Worm (Caenorhabditis elegans) whole organism, L4 larva: ENCODE data around the gene del-6.

Experiments
- F37D6.2 ChIP-seq: sonication (generic microtip); optimal IDR thresholded peaks from 2 replicates; lab custom pipeline; 2016; ENCODE audit warnings: mild to moderate bottlenecking, missing genetic modification characterization, missing compliant biosample characterization
- F49E8.2 ChIP-seq: sonication (generic microtip); optimal IDR thresholded peaks from 2 replicates; lab custom pipeline; 2016; ENCODE audit warnings: missing compliant biosample characterization, mild to moderate bottlenecking, missing genetic modification characterization, borderline replicate concordance
- R02D3.7 ChIP-seq: fragments of 150-350 bp; sonication (generic microtip); optimal IDR thresholded peaks from 3 replicates; lab custom pipeline; 2014; ENCODE audit warnings: missing biosample characterization, missing genetic modification characterization
- T20F7.1 ChIP-seq: fragments of 200-800 bp; sonication (Bioruptor generic); optimal IDR thresholded peaks from 2 replicates; lab custom pipeline; 2018; ENCODE audit warnings: mild to moderate bottlenecking, missing genetic modification characterization, missing compliant biosample characterization
- Y5F2A.4 ChIP-seq: fragments of 200-800 bp; sonication (Bioruptor generic); optimal IDR thresholded peaks from 2 replicates; lab custom pipeline; 2018; ENCODE audit warnings: mild to moderate bottlenecking, missing genetic modification characterization, missing compliant biosample characterization
- ZK546.5 ChIP-seq, 2 experiments: sonication (generic microtip); optimal IDR thresholded peaks; 2 replicates each; lab custom pipeline; 2017; ENCODE audit warnings: missing biosample characterization in 2 of 2, missing genetic modification characterization in 2 of 2
- aha-1 ChIP-seq: fragments of 150-350 bp; peaks from one replicate; lab custom pipeline; 2014; ENCODE audit warnings: missing biosample characterization, missing genetic modification characterization
- ama-1 ChIP-seq: fragments of 150-350 bp; optimal IDR thresholded peaks from 2 replicates; lab custom pipeline; 2014; ENCODE audit warnings: inconsistent platforms, mixed read lengths
- attf-4 ChIP-seq: sonication (generic microtip); optimal IDR thresholded peaks from 3 replicates; lab custom pipeline; 2017; ENCODE audit warnings: missing biosample characterization, missing genetic modification characterization
- ceh-28 ChIP-seq: fragments of 150-350 bp; optimal IDR thresholded peaks from 2 replicates; lab custom pipeline; 2014; ENCODE audit warnings: missing biosample characterization, missing genetic modification reagents, missing genetic modification characterization
- ceh-32 ChIP-seq: sonication (generic microtip); optimal IDR thresholded peaks from 2 replicates; lab custom pipeline; 2016; ENCODE audit warnings: mild to moderate bottlenecking, missing genetic modification characterization, missing compliant biosample characterization; ENCODE audit not compliant: poor library complexity
- ceh-44 ChIP-seq: fragments of 200-800 bp; sonication (Bioruptor generic); IDR thresholded peaks from 2 replicates; pipeline ENCODE4 v1.3.6; 2022; ENCODE audit warnings: missing genetic modification reagents, missing genetic modification characterization, missing compliant biosample characterization
- ceh-82 ChIP-seq: sonication (generic microtip); optimal IDR thresholded peaks from 2 replicates; lab custom pipeline; 2017; ENCODE audit warnings: missing biosample characterization, missing genetic modification characterization
- daf-12 ChIP-seq: fragments of 150-350 bp; optimal IDR thresholded peaks from 2 replicates; lab custom pipeline; 2014; ENCODE audit warnings: missing biosample characterization, missing genetic modification reagents, missing genetic modification characterization
- daf-16 ChIP-seq, 3 experiments: sonication (generic microtip); optimal IDR thresholded peaks; 2 replicates each; lab custom pipeline; 2016 to 2017; ENCODE audit warnings: missing genetic modification characterization in 3 of 3, missing genetic modification reagents in 3 of 3, mild to moderate bottlenecking in 2 of 3, missing compliant biosample characterization in 2 of 3, missing biosample characterization in 1 of 3, moderate library complexity in 1 of 3
- daf-19 ChIP-seq: fragments of 200-800 bp; sonication (Bioruptor generic); conservative IDR thresholded peaks from 2 replicates; pipeline ENCODE4 v1.3.6; 2022; ENCODE audit warnings: missing genetic modification characterization, missing compliant biosample characterization
- dmd-6 ChIP-seq: fragments of 200-800 bp; sonication (Bioruptor generic); IDR thresholded peaks from 2 replicates; pipeline ENCODE4 v1.3.6; 2022; ENCODE audit warnings: missing genetic modification reagents, missing genetic modification characterization, missing compliant biosample characterization
- egl-27 ChIP-seq: sonication (generic microtip); optimal IDR thresholded peaks from 3 replicates; lab custom pipeline; 2017; ENCODE audit warnings: missing biosample characterization, missing genetic modification reagents, missing genetic modification characterization
- fkh-10 ChIP-seq: fragments of 150-350 bp; optimal IDR thresholded peaks from 2 replicates; lab custom pipeline; 2014; ENCODE audit warnings: missing biosample characterization, missing genetic modification reagents, missing genetic modification characterization
- fos-1 ChIP-seq: fragments of 150-350 bp; optimal IDR thresholded peaks from 2 replicates; lab custom pipeline; 2014; ENCODE audit warnings: missing biosample characterization, missing genetic modification characterization
- hlh-30 ChIP-seq: sonication (generic microtip); optimal IDR thresholded peaks from 2 replicates; lab custom pipeline; 2017; ENCODE audit warnings: antibody characterized with exemption, mild to moderate bottlenecking, missing genetic modification characterization, missing compliant biosample characterization; ENCODE audit not compliant: insufficient read depth
- hmg-1.1 ChIP-seq: fragments of 200-800 bp; sonication (Bioruptor generic); IDR thresholded peaks from 2 replicates; pipeline ENCODE4 v1.3.6; 2022; ENCODE audit warnings: missing genetic modification reagents, missing genetic modification characterization, missing compliant biosample characterization
- lim-7 ChIP-seq: fragments of 200-800 bp; sonication (Bioruptor generic); IDR thresholded peaks from 2 replicates; pipeline ENCODE4 v1.3.6; 2022; ENCODE audit warnings: missing genetic modification characterization, missing compliant biosample characterization
- lin-13 ChIP-seq: fragments of 150-350 bp; optimal IDR thresholded peaks from 2 replicates; lab custom pipeline; 2014; ENCODE audit warnings: missing biosample characterization, missing genetic modification reagents, missing genetic modification characterization
- lin-38 ChIP-seq: fragments of 200-800 bp; sonication (Bioruptor generic); IDR thresholded peaks from 2 replicates; pipeline ENCODE4 v1.3.6; 2022; ENCODE audit warnings: missing genetic modification reagents, missing genetic modification characterization, missing compliant biosample characterization
- lir-3 ChIP-seq: sonication (generic microtip); optimal IDR thresholded peaks from 2 replicates; lab custom pipeline; 2016; ENCODE audit warnings: mild to moderate bottlenecking, missing genetic modification characterization, missing compliant biosample characterization
- lsy-2 ChIP-seq, 2 experiments: fragments of 150-350 bp in 1 of 2; sonication (generic microtip) in 1 of 2; optimal IDR thresholded peaks; 2 replicates each; lab custom pipeline; 2014 to 2017; ENCODE audit warnings: missing biosample characterization in 2 of 2, missing genetic modification characterization in 2 of 2
- mdl-1 ChIP-seq, 2 experiments: fragments of 150-350 bp in 1 of 2; sonication (generic microtip) in 1 of 2; optimal IDR thresholded peaks; 2 replicates each; lab custom pipeline; 2014 to 2017; ENCODE audit warnings: missing biosample characterization in 2 of 2, missing genetic modification characterization in 2 of 2
- mdt-29 ChIP-seq: fragments of 200-800 bp; sonication (Bioruptor generic); IDR thresholded peaks from 2 replicates; pipeline ENCODE4 v1.3.6; 2022; ENCODE audit warnings: missing genetic modification reagents, missing genetic modification characterization, missing compliant biosample characterization
- mxl-2 ChIP-seq: fragments of 200-800 bp; sonication (Bioruptor generic); conservative IDR thresholded peaks from 2 replicates; pipeline ENCODE4 v1.3.6; 2022; ENCODE audit warnings: missing genetic modification reagents, missing genetic modification characterization, missing compliant biosample characterization
- nhr-102 ChIP-seq: sonication (generic microtip); optimal IDR thresholded peaks from 2 replicates; lab custom pipeline; 2016; ENCODE audit warnings: mild to moderate bottlenecking, missing genetic modification characterization, moderate library complexity, missing compliant biosample characterization
- nhr-111 ChIP-seq: fragments of 200-800 bp; sonication (Bioruptor generic); optimal IDR thresholded peaks from 2 replicates; lab custom pipeline; 2018; ENCODE audit warnings: mild to moderate bottlenecking, missing genetic modification characterization, missing compliant biosample characterization
- nhr-25 ChIP-seq: sonication (generic microtip); optimal IDR thresholded peaks from 2 replicates; lab custom pipeline; 2017; ENCODE audit warnings: missing genetic modification characterization, mild to moderate bottlenecking, missing compliant biosample characterization, antibody characterized with exemption, moderate library complexity, borderline replicate concordance; ENCODE audit not compliant: insufficient read depth
- nhr-42 ChIP-seq: fragments of 200-800 bp; sonication (Bioruptor generic); IDR thresholded peaks from 2 replicates; pipeline ENCODE4 v1.3.6; 2022; ENCODE audit warnings: missing genetic modification characterization, missing compliant biosample characterization
- nhr-76 ChIP-seq: fragments of 150-350 bp; optimal IDR thresholded peaks from 2 replicates; lab custom pipeline; 2014; ENCODE audit warnings: missing biosample characterization, missing genetic modification characterization
- nhr-77 ChIP-seq: fragments of 150-350 bp; optimal IDR thresholded peaks from 2 replicates; lab custom pipeline; 2014; ENCODE audit warnings: missing biosample characterization, missing genetic modification characterization
- sdz-12 ChIP-seq: fragments of 200-800 bp; sonication (Bioruptor generic); optimal IDR thresholded peaks from 2 replicates; lab custom pipeline; 2018; ENCODE audit warnings: mild to moderate bottlenecking, missing genetic modification characterization, missing compliant biosample characterization
- tag-97 ChIP-seq: fragments of 200-800 bp; sonication (Bioruptor generic); IDR thresholded peaks from 2 replicates; pipeline ENCODE4 v1.3.6; 2022; ENCODE audit warnings: missing genetic modification characterization, missing compliant biosample characterization
- tra-1 ChIP-seq: fragments of 200-800 bp; sonication (Bioruptor generic); IDR thresholded peaks from 2 replicates; pipeline ENCODE4 v1.3.6; 2022; ENCODE audit warnings: missing genetic modification reagents, missing genetic modification characterization, missing compliant biosample characterization
- unc-39 ChIP-seq: sonication (generic microtip); optimal IDR thresholded peaks from 2 replicates; lab custom pipeline; 2017; ENCODE audit warnings: missing biosample characterization, missing genetic modification characterization
- unc-62 ChIP-seq, 3 experiments: fragments of 150-350 bp in 1 of 3; sonication (generic microtip); optimal IDR thresholded peaks in 2 of 3; peaks in 1 of 3; 1 replicate in 1 of 3; 2 replicates in 2 of 3; lab custom pipeline; 2014 to 2017; ENCODE audit warnings: missing biosample characterization in 3 of 3, missing genetic modification characterization in 3 of 3, missing genetic modification reagents in 3 of 3, missing genotype in 1 of 3
- vab-7 ChIP-seq: fragments of 200-800 bp; sonication (Bioruptor generic); IDR thresholded peaks from 2 replicates; pipeline ENCODE4 v1.3.6; 2022; ENCODE audit warnings: missing genetic modification reagents, missing genetic modification characterization, missing compliant biosample characterization
- zfp-3 ChIP-seq: fragments of 200-800 bp; sonication (Bioruptor generic); conservative IDR thresholded peaks from 2 replicates; pipeline ENCODE4 v1.3.6; 2022; ENCODE audit warnings: missing genetic modification reagents, missing genetic modification characterization, missing compliant biosample characterization
- zip-2 ChIP-seq: fragments of 150-350 bp; optimal IDR thresholded peaks from 2 replicates; lab custom pipeline; 2014; ENCODE audit warnings: missing biosample characterization, missing genetic modification characterization
- ztf-11 ChIP-seq: fragments of 150-350 bp; optimal IDR thresholded peaks from 2 replicates; lab custom pipeline; 2014; ENCODE audit warnings: missing biosample characterization, missing genetic modification characterization
- ztf-7 ChIP-seq: fragments of 150-350 bp; optimal IDR thresholded peaks from 2 replicates; lab custom pipeline; 2014; ENCODE audit warnings: missing biosample characterization, missing genetic modification characterization

The del-6 gene

ce11 chrV:10576319-10576718 lies 3.6 kb downstream of the del-6 start, which contains the start of gene vps-54:
Gene vps-54, minus strand, starts transcription at chrV:10576419.
- TF ChIP-seq lir-3 (tag; lab: Kevin White, UChicago) (no peak), lin-38 (no peak)
- TF ChIP-seq, all 104 proteins: peak for 0

ce11 chrV:10578226-10578625 lies 5.5 kb downstream of the del-6 start, which contains the start of gene mics-1:
Gene mics-1, minus strand, starts transcription at chrV:10578326.
- TF ChIP-seq daf-19: 0 out of 2 replicates have a peak, but pooled peaks have one; percentile 27
- TF ChIP-seq nhr-77 (tag; lab: Kevin White, UChicago): no peak
- TF ChIP-seq attf-4 (tag; lab: Kevin White, UChicago): no peak
- TF ChIP-seq nhr-42 (GFP tag; lab: Robert Waterston, UW): no peak
- TF ChIP-seq ceh-32 (tag; lab: Kevin White, UChicago): no peak
- no peak for TF ChIP-seq ceh-44 (GFP tag; lab: Robert Waterston, UW)
- no peak for TF ChIP-seq lsy-2 (tag; optimal IDR thresholded peaks at IDR 0.05; lab: Kevin White, UChicago)
- no peak for TF ChIP-seq fos-1 (tag; lab: Kevin White, UChicago)

ce11 chrV:10578938-10579337 lies 6.2 kb downstream of the del-6 start, which contains the start of the genes erh-1 and lpd-9:
Gene erh-1, minus strand, starts transcription at chrV:10579141.
Gene lpd-9, plus strand, starts transcription at chrV:10579305.
- no peak for TF ChIP-seq R02D3.7 (tag; lab: Kevin White, UChicago)
- TF ChIP-seq sdz-12 (GFP tag; lab: Kevin White, UChicago): no peak
- no peak for TF ChIP-seq fkh-10 (GFP tag; lab: Kevin White, UChicago)
- no peak for TF ChIP-seq ztf-11 (tag; lab: Kevin White, UChicago)
- no peak for TF ChIP-seq daf-12 (tag; lab: Kevin White, UChicago)
- TF ChIP-seq zip-2: no peak
- no peak for TF ChIP-seq nhr-76
- TF ChIP-seq ceh-28 (tag; lab: Kevin White, UChicago): no peak
- peak; percentile 50 for TF ChIP-seq F37D6.2 (tag; lab: Kevin White, UChicago)
- TF ChIP-seq nhr-102 (tag; lab: Kevin White, UChicago): peak; percentile 76
- TF ChIP-seq egl-27: no peak
- no peak for TF ChIP-seq lim-7 (GFP tag; lab: Robert Waterston, UW)
- no peak for TF ChIP-seq vab-7 (GFP tag; lab: Robert Waterston, UW)
- TF ChIP-seq lir-3 (tag; lab: Kevin White, UChicago): no peak
- TF ChIP-seq aha-1 (tag; lab: Kevin White, UChicago): no peak
- peak; percentile 62 for TF ChIP-seq hlh-30 (tag; lab: Kevin White, UChicago)
- no peak for TF ChIP-seq Y5F2A.4 (GFP tag; lab: Kevin White, UChicago)
- peak; percentile 38 for TF ChIP-seq ztf-7 (tag; lab: Kevin White, UChicago)
- no peak for TF ChIP-seq tag-97 (GFP tag; lab: Robert Waterston, UW)
- peak; percentile 76; the same call in 1 of the 2 replicates for TF ChIP-seq hmg-1.1
- TF ChIP-seq nhr-111 (GFP tag; lab: Kevin White, UChicago): no peak
- TF ChIP-seq T20F7.1: peak; percentile 74
- TF ChIP-seq lin-13 (GFP tag; lab: Kevin White, UChicago): no peak
- peak; percentile 42; the same call in 1 of the 2 replicates for TF ChIP-seq tra-1 (GFP tag; lab: Robert Waterston, UW)
- TF ChIP-seq mdt-29: 0 out of 2 replicates have a peak, but pooled peaks have one; percentile 29
- peak in 1 of 2 experiments; percentile 43 for TF ChIP-seq daf-16 (GFP tag; optimal IDR thresholded peaks at IDR 0.05; lab: Kevin White, UChicago)
- TF ChIP-seq daf-16 (tag; optimal IDR thresholded peaks at IDR 0.05; lab: Kevin White, UChicago): peak; percentile 58
- no peak for TF ChIP-seq ceh-82 (tag; lab: Kevin White, UChicago)
- TF ChIP-seq mdl-1 (tag; optimal IDR thresholded peaks at IDR 0.05; lab: Kevin White, UChicago): peak in 1 of 2 experiments; percentile 32
- TF ChIP-seq nhr-42 (GFP tag; lab: Robert Waterston, UW): no peak
- no peak for TF ChIP-seq nhr-25
- no peak for TF ChIP-seq zfp-3 (GFP tag; lab: Robert Waterston, UW)
- TF ChIP-seq F49E8.2 (tag; lab: Kevin White, UChicago): peak; percentile 33
- no peak for TF ChIP-seq unc-39 (tag; lab: Kevin White, UChicago)
- no peak for TF ChIP-seq mxl-2 (GFP tag; lab: Robert Waterston, UW)
- TF ChIP-seq ama-1 (lab: Kevin White, UChicago): no peak
- peak; percentile 73 for TF ChIP-seq dmd-6
- peak; percentile 46 for TF ChIP-seq nhr-77 (tag; lab: Kevin White, UChicago)
- TF ChIP-seq ZK546.5 (tag; optimal IDR thresholded peaks at IDR 0.05; lab: Kevin White, UChicago): no peak
- TF ChIP-seq unc-62 (GFP tag; optimal IDR thresholded peaks at IDR 0.05 in 1 of 2; lab: Kevin White, UChicago): no peak
- TF ChIP-seq unc-62 (tag; optimal IDR thresholded peaks at IDR 0.05; lab: Kevin White, UChicago): no peak
